Worm (Caenorhabditis elegans) whole organism, L3 larva: ENCODE results near the gene R11D1.4.

ENCODE experiments used
- R02D3.7 ChIP-seq: fragments of 150-350 bp; optimal IDR thresholded peaks from 2 replicates; lab custom pipeline; 2014; ENCODE audit warnings: missing biosample characterization, missing genetic modification characterization
- aly-2 ChIP-seq: fragments of 150-350 bp; optimal IDR thresholded peaks from 2 replicates; lab custom pipeline; 2014; ENCODE audit warnings: missing biosample characterization, missing genetic modification characterization
- ceh-82 ChIP-seq: fragments of 150-350 bp; optimal IDR thresholded peaks from 2 replicates; lab custom pipeline; 2014; ENCODE audit warnings: missing biosample characterization, missing genetic modification characterization
- elt-1 ChIP-seq: fragments of 150-350 bp; optimal IDR thresholded peaks from 2 replicates; lab custom pipeline; 2014; ENCODE audit warnings: missing biosample characterization, missing genetic modification characterization
- mdl-1 ChIP-seq: fragments of 150-350 bp; optimal IDR thresholded peaks from 2 replicates; lab custom pipeline; 2014; ENCODE audit warnings: missing biosample characterization, missing genetic modification characterization
- nhr-11 ChIP-seq: fragments of 150-350 bp; optimal IDR thresholded peaks from 2 replicates; lab custom pipeline; 2014; ENCODE audit warnings: missing biosample characterization, missing genetic modification characterization
- nhr-25 ChIP-seq: sonication (generic microtip); optimal IDR thresholded peaks from 2 replicates; lab custom pipeline; 2017; ENCODE audit warnings: missing biosample characterization, missing genetic modification characterization
- pha-4 ChIP-seq: fragments of 150-350 bp; optimal IDR thresholded peaks from 2 replicates; lab custom pipeline; 2014; ENCODE audit warnings: missing biosample characterization, missing genetic modification reagents, missing genetic modification characterization
- ztf-11 ChIP-seq: fragments of 150-350 bp; optimal IDR thresholded peaks from 2 replicates; lab custom pipeline; 2014; ENCODE audit warnings: missing biosample characterization, missing genetic modification characterization

ce11 chrV:12706511-12706910 lies 7.5 kb downstream of the R11D1.4 start:
- TF ChIP-seq pha-4 (tag; lab: Kevin White, UChicago) (no peak), mdl-1 (tag; lab: Kevin White, UChicago) (no peak), nhr-25 (tag; lab: Kevin White, UChicago) (no peak), R02D3.7 (no peak), aly-2 (tag; lab: Kevin White, UChicago) (no peak), ztf-11 (no peak), nhr-11 (tag; lab: Kevin White, UChicago) (no peak), elt-1 (tag; lab: Kevin White, UChicago) (no peak), ceh-82 (no peak)
